Fruit fly (Drosophila melanogaster): ENCODE measurements around the gene CG18304.

Gene CG18304

dm6 chr2L:6918517-6919202, 24.0 kb downstream of the CG18304 start, which contains the start of gene nop5 (continued):
- TF ChIP-seq Abd-B (GFP tag; optimal IDR thresholded peaks at IDR 0.05), result no peak
- TF ChIP-seq CG8478 (optimal IDR thresholded peaks at IDR 0.05), result no peak
- no peak for TF ChIP-seq Dfd (GFP tag; optimal IDR thresholded peaks at IDR 0.05)
- peak; percentile 99 for TF ChIP-seq D19B (GFP tag; optimal IDR thresholded peaks at IDR 0.05)
- peak; percentile 76 for TF ChIP-seq CG1233 (GFP tag; optimal IDR thresholded peaks at IDR 0.05)
- peak; percentile 27 for TF ChIP-seq CG15514 (GFP tag; optimal IDR thresholded peaks at IDR 0.05)
- no peak for TF ChIP-seq vnd (GFP tag; IDR thresholded peaks at IDR 0.05; ENCODE audit: partially characterized antibody)
- no peak for TF ChIP-seq ab (GFP tag; optimal IDR thresholded peaks at IDR 0.05)
- peak; percentile 53 for TF ChIP-seq ind (GFP tag; optimal IDR thresholded peaks at IDR 0.05)
- TF ChIP-seq CG3847 (GFP tag; IDR thresholded peaks at IDR 0.05), result no peak
- peak; percentile 65 for TF ChIP-seq CG15601 (tag; optimal IDR thresholded peaks at IDR 0.05)
- no peak for TF ChIP-seq sim (GFP tag; IDR thresholded peaks at IDR 0.05)
- TF ChIP-seq klu (GFP tag; IDR thresholded peaks at IDR 0.05), result no peak
- TF ChIP-seq ssp (GFP tag; IDR thresholded peaks at IDR 0.05), result no peak
- peak; percentile 80 for TF ChIP-seq CG10147 (GFP tag; optimal IDR thresholded peaks at IDR 0.05)
- TF ChIP-seq amos (GFP tag; IDR thresholded peaks at IDR 0.05; ENCODE audit: partially characterized antibody), result no peak
- no peak for TF ChIP-seq Doc3 (GFP tag; IDR thresholded peaks at IDR 0.05; ENCODE audit: partially characterized antibody)
- no peak for TF ChIP-seq ken (GFP tag; IDR thresholded peaks at IDR 0.05)
- TF ChIP-seq CG10321 (GFP tag; IDR thresholded peaks at IDR 0.05), result no peak
- TF ChIP-seq CG18476 (GFP tag; optimal IDR thresholded peaks at IDR 0.05), result peak; percentile 11
- TF ChIP-seq CG15696 (tag; optimal IDR thresholded peaks at IDR 0.05), result peak; percentile 65
- no peak for TF ChIP-seq yki (optimal IDR thresholded peaks at IDR 0.05)
- no peak for TF ChIP-seq CG14441 (GFP tag; IDR thresholded peaks at IDR 0.05)
- TF ChIP-seq chm (GFP tag; IDR thresholded peaks at IDR 0.05), result no peak
- peak; percentile 18 for TF ChIP-seq CG13123 (GFP tag; optimal IDR thresholded peaks at IDR 0.05)
- peak; percentile 93 for TF ChIP-seq YL-1 (GFP tag; optimal IDR thresholded peaks at IDR 0.05)
- no peak for TF ChIP-seq Pdp1 (GFP tag; optimal IDR thresholded peaks at IDR 0.05)
- TF ChIP-seq Dbx (GFP tag; IDR thresholded peaks at IDR 0.05), result no peak
- TF ChIP-seq org-1 (GFP tag; optimal IDR thresholded peaks at IDR 0.05), result peak; percentile 34
- TF ChIP-seq fd3F (GFP tag; optimal IDR thresholded peaks at IDR 0.05), result peak; percentile 63
- TF ChIP-seq Oaz (GFP tag; IDR thresholded peaks at IDR 0.05), result no peak
- peak; percentile 47 for TF ChIP-seq exex (tag; optimal IDR thresholded peaks at IDR 0.05)
- no peak for TF ChIP-seq Doc2 (GFP tag; IDR thresholded peaks at IDR 0.05)
- no peak for TF ChIP-seq CG10565 (GFP tag; optimal IDR thresholded peaks at IDR 0.05)
- no peak for TF ChIP-seq CG9797 (GFP tag; optimal IDR thresholded peaks at IDR 0.05)
- TF ChIP-seq fd102C (GFP tag; optimal IDR thresholded peaks at IDR 0.05), result no peak
- TF ChIP-seq ase (GFP tag; IDR thresholded peaks at IDR 0.05), result no peak
- peak in 1 of 3 experiments; percentile 74 for TF ChIP-seq Stat92E (GFP tag; optimal IDR thresholded peaks at IDR 0.05)
- TF ChIP-seq CG2129 (GFP tag; IDR thresholded peaks at IDR 0.05; ENCODE audit: partially characterized antibody), result no peak
- TF ChIP-seq CG1024 (GFP tag; IDR thresholded peaks at IDR 0.05), result no peak
- TF ChIP-seq cato (GFP tag; optimal IDR thresholded peaks at IDR 0.05; ENCODE audit: borderline replicate concordance), result no peak
- no peak for TF ChIP-seq CG4707 (GFP tag; optimal IDR thresholded peaks at IDR 0.05)
- no peak for TF ChIP-seq CG11696 (GFP tag; IDR thresholded peaks at IDR 0.05)
- TF ChIP-seq ci (GFP tag; IDR thresholded peaks at IDR 0.05), result peak; percentile 53; the same call in 2 of the 3 replicates
- TF ChIP-seq NK7.1 (GFP tag; optimal IDR thresholded peaks at IDR 0.05), result no peak
- TF ChIP-seq Antp (GFP tag; optimal IDR thresholded peaks at IDR 0.05), result no peak
- TF ChIP-seq CG7556 (GFP tag; optimal IDR thresholded peaks at IDR 0.05), result peak; percentile 84
- peak; percentile 37; the same call in 1 of the 2 replicates for TF ChIP-seq lmd (GFP tag; IDR thresholded peaks at IDR 0.05)
- TF ChIP-seq ERR (GFP tag; optimal IDR thresholded peaks at IDR 0.05), result no peak
- TF ChIP-seq gce (GFP tag; IDR thresholded peaks at IDR 0.05), result no peak
- TF ChIP-seq pfk (GFP tag; optimal IDR thresholded peaks at IDR 0.05), result peak; percentile 15
